Fruit fly (Drosophila melanogaster): ENCODE measurements around the gene CG10863.
A peak's percentile ranks its signal among the peaks of the same experiment; 100 is the strongest.

Gene CG10863

dm6 chr3L:3942241-3943028 lies at the start of gene CG10863, which contains the start of gene CG14982:
CG10863 (minus strand) TSS chr3L:3942465.
CG14982 (plus strand) TSS chr3L:3942710.
- TF ChIP-seq rgr (GFP tag; optimal IDR thresholded peaks at IDR 0.05) (peak; percentile 52), N (GFP tag; optimal IDR thresholded peaks at IDR 0.05) (no peak), foxo (GFP tag; optimal IDR thresholded peaks at IDR 0.05) (no peak), Abd-B (GFP tag; optimal IDR thresholded peaks at IDR 0.05) (no peak), lola (GFP tag; optimal IDR thresholded peaks at IDR 0.05) (no peak), Vsx2 (GFP tag; optimal IDR thresholded peaks at IDR 0.05; ENCODE audit: partially characterized antibody) (peak; percentile 19), Hr78 (GFP tag; optimal IDR thresholded peaks at IDR 0.05) (no peak), br (GFP tag; optimal IDR thresholded peaks at IDR 0.05) (peak; percentile 35), sv (GFP tag; optimal IDR thresholded peaks at IDR 0.05) (no peak), dsf (GFP tag; optimal IDR thresholded peaks at IDR 0.05; ENCODE audit: borderline replicate concordance) (no peak), Dfd (GFP tag; optimal IDR thresholded peaks at IDR 0.05) (no peak), Rel (GFP tag; optimal IDR thresholded peaks at IDR 0.05) (no peak), Rel (tag; optimal IDR thresholded peaks at IDR 0.05) (peak; percentile 80), woc (GFP tag; optimal IDR thresholded peaks at IDR 0.05) (no peak), Sp1 (GFP tag; optimal IDR thresholded peaks at IDR 0.05) (peak; percentile 29), sage (GFP tag; optimal IDR thresholded peaks at IDR 0.05) (peak; percentile 8), Hr83 (GFP tag; optimal IDR thresholded peaks at IDR 0.05; ENCODE audit: poor library complexity, severe bottlenecking) (no peak), OdsH (GFP tag; optimal IDR thresholded peaks at IDR 0.05) (peak; percentile 3), Dif (GFP tag; optimal IDR thresholded peaks at IDR 0.05; ENCODE audit: partially characterized antibody) (peak; percentile 41), Jra (GFP tag; optimal IDR thresholded peaks at IDR 0.05) (no peak), h (GFP tag; optimal IDR thresholded peaks at IDR 0.05) (peak; percentile 47), Myc (optimal IDR thresholded peaks at IDR 0.05) (no peak), dmrt93B (GFP tag; optimal IDR thresholded peaks at IDR 0.05) (no peak)

dm6 chr3L:3983466-3983946 lies 41.2 kb upstream of the CG10863 start, which contains the start of gene scrt:
scrt (plus strand) TSS chr3L:3983896.
- TF ChIP-seq Mio (GFP tag; optimal IDR thresholded peaks at IDR 0.05) (no peak), sv (GFP tag; optimal IDR thresholded peaks at IDR 0.05) (peak; percentile 53), Sp1 (GFP tag; optimal IDR thresholded peaks at IDR 0.05) (no peak), Hr83 (GFP tag; optimal IDR thresholded peaks at IDR 0.05; ENCODE audit: poor library complexity, severe bottlenecking) (no peak), ey (GFP tag; optimal IDR thresholded peaks at IDR 0.05) (no peak), woc (GFP tag; optimal IDR thresholded peaks at IDR 0.05) (peak; percentile 34), psq (GFP tag; optimal IDR thresholded peaks at IDR 0.05) (no peak), br (GFP tag; optimal IDR thresholded peaks at IDR 0.05) (no peak), foxo (GFP tag; optimal IDR thresholded peaks at IDR 0.05) (peak in 1 of 2 experiments; percentile 25), sage (GFP tag; optimal IDR thresholded peaks at IDR 0.05) (no peak), Jra (GFP tag; optimal IDR thresholded peaks at IDR 0.05) (no peak), Vsx2 (GFP tag; optimal IDR thresholded peaks at IDR 0.05; ENCODE audit: partially characterized antibody) (peak; percentile 66), Dif (GFP tag; optimal IDR thresholded peaks at IDR 0.05; ENCODE audit: partially characterized antibody) (peak; percentile 62), dl (GFP tag; optimal IDR thresholded peaks at IDR 0.05; ENCODE audit: insufficient read depth in 1 of 2, partially characterized antibody in 2 of 2) (peak in 1 of 2 experiments; percentile 33), h (GFP tag; optimal IDR thresholded peaks at IDR 0.05) (peak; percentile 4), HLH106 (tag; optimal IDR thresholded peaks at IDR 0.05) (peak; percentile 15), tai (GFP tag; optimal IDR thresholded peaks at IDR 0.05) (no peak), Dfd (GFP tag; optimal IDR thresholded peaks at IDR 0.05) (no peak)

- TF ChIP-seq Jra (GFP tag; optimal IDR thresholded peaks at IDR 0.05) (no peak), woc (GFP tag; optimal IDR thresholded peaks at IDR 0.05) (no peak)
Measured at dm6 chr3L:3980027-3980426, 37.8 kb upstream of the CG10863 start.

DNA sequence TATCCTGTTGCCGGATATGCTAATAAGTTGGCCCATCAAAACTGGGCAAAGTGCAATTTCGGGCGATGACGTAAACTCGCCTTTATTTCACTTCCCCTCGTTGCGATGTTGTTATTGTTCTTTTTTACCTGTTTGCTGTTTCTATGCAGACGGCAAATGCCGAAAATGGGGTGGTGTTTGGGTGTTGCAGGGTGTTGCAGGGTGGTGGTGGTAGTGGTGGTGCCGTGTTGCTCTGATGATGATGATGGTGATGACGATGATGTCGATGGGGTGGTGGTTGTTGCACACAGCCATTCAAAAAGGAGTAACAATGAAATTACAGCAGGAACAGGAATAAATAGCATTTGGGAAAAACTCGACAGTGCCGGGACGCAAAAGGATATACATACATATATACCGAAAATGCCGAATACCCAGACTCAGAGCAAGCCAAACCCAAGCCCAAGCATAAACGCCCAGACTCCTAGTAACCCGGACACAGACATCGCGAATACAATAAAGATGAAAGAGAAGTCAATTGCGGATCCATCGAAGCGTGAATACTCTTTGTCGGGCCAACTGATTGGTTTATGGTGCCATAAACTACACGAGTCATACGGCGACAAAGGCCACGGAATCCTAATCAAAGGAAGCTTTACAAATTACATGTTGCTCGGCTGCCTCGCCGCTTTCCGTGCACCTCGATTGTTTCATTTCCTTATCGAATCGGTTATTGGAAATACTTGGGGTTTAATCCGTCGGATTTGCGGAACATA lies 36.7 kb upstream of the CG10863 start:
- no peak for TF ChIP-seq CG32264 (GFP tag; optimal IDR thresholded peaks at IDR 0.05)
- TF ChIP-seq CG9705 (GFP tag; optimal IDR thresholded peaks at IDR 0.05) = no peak
- TF ChIP-seq sv (GFP tag; optimal IDR thresholded peaks at IDR 0.05) = no peak
- TF ChIP-seq Rel (GFP tag; optimal IDR thresholded peaks at IDR 0.05) = no peak
- no peak for TF ChIP-seq Rel (tag; optimal IDR thresholded peaks at IDR 0.05)
- TF ChIP-seq Sp1 (GFP tag; optimal IDR thresholded peaks at IDR 0.05) = no peak
- no peak for TF ChIP-seq dl (GFP tag; optimal IDR thresholded peaks at IDR 0.05; ENCODE audit: insufficient read depth in 1 of 2, partially characterized antibody in 2 of 2)
- no peak for TF ChIP-seq Myc (optimal IDR thresholded peaks at IDR 0.05)
- TF ChIP-seq h (GFP tag; optimal IDR thresholded peaks at IDR 0.05) = no peak
- TF ChIP-seq Vsx2 (GFP tag; optimal IDR thresholded peaks at IDR 0.05; ENCODE audit: partially characterized antibody) = peak; percentile 52
- TF ChIP-seq psq (GFP tag; optimal IDR thresholded peaks at IDR 0.05) = no peak
- TF ChIP-seq ey (GFP tag; optimal IDR thresholded peaks at IDR 0.05) = no peak
- TF ChIP-seq lola (GFP tag; optimal IDR thresholded peaks at IDR 0.05) = no peak
- peak; percentile 31 for TF ChIP-seq Dif (GFP tag; optimal IDR thresholded peaks at IDR 0.05; ENCODE audit: partially characterized antibody)
